Worm (Caenorhabditis elegans): Measurements from ENCODE around the gene F59E12.8.

DNA sequence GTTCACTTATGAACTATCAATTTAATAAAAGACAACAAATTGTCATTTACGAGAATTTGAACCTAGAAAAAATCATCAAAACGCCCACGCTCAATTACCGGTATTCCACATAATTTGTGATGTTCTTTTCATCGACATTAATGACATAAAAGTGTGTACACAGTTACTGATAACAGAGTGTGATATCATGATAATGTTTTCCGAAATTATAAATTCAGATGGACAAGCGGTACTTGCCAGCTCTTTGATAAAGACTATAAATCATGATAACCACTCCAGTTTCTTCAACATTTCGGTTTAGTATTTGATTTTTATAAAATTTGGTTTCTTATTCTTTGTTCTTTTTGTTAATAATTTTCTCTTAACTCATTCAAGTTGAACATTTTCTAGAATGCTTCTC lies 50.9 kb downstream of the F59E12.8 start, which contains the start of gene lys-8:
- TF ChIP-seq nhr-76 (tag; optimal IDR thresholded peaks at IDR 0.05), result no peak
- TF ChIP-seq ham-2 (GFP tag; optimal IDR thresholded peaks at IDR 0.05), result no peak
- TF ChIP-seq nhr-237 (tag; optimal IDR thresholded peaks at IDR 0.05), result no peak
- no peak for TF ChIP-seq unc-120 (tag; optimal IDR thresholded peaks at IDR 0.05; ENCODE audit: poor library complexity, severe bottlenecking)
- TF ChIP-seq unc-39 (tag; optimal IDR thresholded peaks at IDR 0.05), result no peak
- no peak for TF ChIP-seq nhr-28 (tag; optimal IDR thresholded peaks at IDR 0.05)
- no peak for TF ChIP-seq nhr-12 (tag; optimal IDR thresholded peaks at IDR 0.05)
- TF ChIP-seq lin-13 (tag; optimal IDR thresholded peaks at IDR 0.05), result no peak
- TF ChIP-seq zip-8 (tag; optimal IDR thresholded peaks at IDR 0.05), result no peak
- no peak for TF ChIP-seq elt-3 (tag; optimal IDR thresholded peaks at IDR 0.05)

Data from whole organism, mixed stage, embryonic.